Worm (Caenorhabditis elegans): ENCODE measurements around the gene ser-7.

ce11 chrX:2673272-2673671 is at the start of gene ser-7:
- no peak for TF ChIP-seq zag-1 (tag; optimal IDR thresholded peaks at IDR 0.05)
- TF ChIP-seq jun-1 (tag; optimal IDR thresholded peaks at IDR 0.05), result no peak
- TF ChIP-seq lsy-2 (tag; optimal IDR thresholded peaks at IDR 0.05), result no peak
- no peak for TF ChIP-seq ceh-82 (tag; optimal IDR thresholded peaks at IDR 0.05)
- no peak for TF ChIP-seq rnt-1 (tag; optimal IDR thresholded peaks at IDR 0.05)
- TF ChIP-seq nhr-77 (tag; optimal IDR thresholded peaks at IDR 0.05), result no peak
- no peak for TF ChIP-seq nhr-11 (tag; optimal IDR thresholded peaks at IDR 0.05)
- TF ChIP-seq ceh-88 (GFP tag; IDR thresholded peaks at IDR 0.05), result no peak
- no peak for TF ChIP-seq unc-86 (tag; optimal IDR thresholded peaks at IDR 0.05)
- no peak for TF ChIP-seq nhr-12 (tag; optimal IDR thresholded peaks at IDR 0.05)
- no peak for TF ChIP-seq hpl-2 (GFP tag; optimal IDR thresholded peaks at IDR 0.05)

Data from whole organism, L1 larva.